Worm (Caenorhabditis elegans) whole organism, early embryonic: ENCODE measurements around the gene F43E2.11.

ENCODE experiments used
- ama-1 ChIP-seq: fragments of 150-350 bp; optimal IDR thresholded peaks from 2 replicates; lab custom pipeline; 2014
- ceh-36 ChIP-seq: sonication (generic microtip); optimal IDR thresholded peaks from 2 replicates; lab custom pipeline; 2016; ENCODE audit warnings: missing genetic modification characterization, inconsistent platforms, missing compliant biosample characterization
- hnd-1 ChIP-seq: sonication (generic microtip); optimal IDR thresholded peaks from 2 replicates; lab custom pipeline; 2016; ENCODE audit warnings: missing genetic modification characterization, missing compliant biosample characterization

DNA sequence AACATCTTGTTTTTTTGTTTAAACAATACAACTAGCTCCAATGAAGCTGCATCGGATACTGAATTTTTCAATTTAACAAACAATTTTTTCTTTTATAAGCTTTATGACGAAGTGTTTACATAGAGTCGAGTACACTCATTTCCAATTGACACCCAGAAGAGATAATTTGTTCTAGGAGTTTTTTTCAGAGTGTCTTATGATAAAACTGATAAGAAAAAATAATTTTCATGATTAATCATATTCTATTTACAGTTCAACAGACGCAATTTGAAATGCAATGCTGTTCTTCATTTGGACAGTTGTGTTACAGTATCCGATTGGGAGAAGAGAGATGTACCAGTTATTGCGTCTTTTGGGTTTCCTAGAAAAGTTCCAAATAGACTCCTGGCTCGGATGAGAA, 11.9 kb upstream of the F43E2.11 start:
- TF ChIP-seq ama-1 (lab: Kevin White, UChicago), result no peak
- no peak for TF ChIP-seq hnd-1 (tag; lab: Kevin White, UChicago)
- TF ChIP-seq ceh-36 (tag; lab: Kevin White, UChicago), result no peak
